Worm (Caenorhabditis elegans) whole organism, L3 larva: ENCODE data around the gene T25D10.1.
A peak's percentile ranks its signal among the peaks of the same experiment; 100 is the strongest.

Source experiments
- ceh-16 ChIP-seq: sonication (generic microtip); optimal IDR thresholded peaks from 2 replicates; lab custom pipeline; 2017; ENCODE audit warnings: missing biosample characterization, missing genetic modification characterization
- ceh-28 ChIP-seq: fragments of 150-350 bp; optimal IDR thresholded peaks from 2 replicates; lab custom pipeline; 2014; ENCODE audit warnings: missing biosample characterization, missing genetic modification reagents, missing genetic modification characterization
- egl-27 ChIP-seq: sonication (generic microtip); optimal IDR thresholded peaks from 4 replicates; lab custom pipeline; 2017; ENCODE audit warnings: missing biosample characterization, missing genetic modification reagents, missing genetic modification characterization
- elt-2 ChIP-seq: sonication (generic microtip); optimal IDR thresholded peaks from 2 replicates; lab custom pipeline; 2016; ENCODE audit warnings: missing genetic modification reagents, mild to moderate bottlenecking, missing genetic modification characterization, missing compliant biosample characterization
- lsy-12 ChIP-seq: sonication (generic microtip); optimal IDR thresholded peaks from 2 replicates; lab custom pipeline; 2016; ENCODE audit warnings: mild to moderate bottlenecking, missing genetic modification characterization, missing compliant biosample characterization
- mdl-1 ChIP-seq: fragments of 150-350 bp; optimal IDR thresholded peaks from 2 replicates; lab custom pipeline; 2014; ENCODE audit warnings: missing biosample characterization, missing genetic modification characterization
- nhr-11 ChIP-seq: fragments of 150-350 bp; optimal IDR thresholded peaks from 2 replicates; lab custom pipeline; 2014; ENCODE audit warnings: missing biosample characterization, missing genetic modification characterization
- nhr-23 ChIP-seq: fragments of 150-350 bp; optimal IDR thresholded peaks from 2 replicates; lab custom pipeline; 2014; ENCODE audit warnings: missing biosample characterization, missing genetic modification reagents, missing genetic modification characterization
- nhr-28 ChIP-seq: fragments of 150-350 bp; optimal IDR thresholded peaks from 2 replicates; lab custom pipeline; 2014; ENCODE audit warnings: missing biosample characterization, missing genetic modification characterization
- pqm-1 ChIP-seq: fragments of 150-350 bp; optimal IDR thresholded peaks from 2 replicates; lab custom pipeline; 2017; ENCODE audit warnings: missing biosample characterization, missing genetic modification characterization, inconsistent platforms
- skn-1 ChIP-seq: fragments of 150-350 bp; optimal IDR thresholded peaks from 2 replicates; lab custom pipeline; 2014; ENCODE audit warnings: missing biosample characterization, missing genetic modification characterization
- zag-1 ChIP-seq: fragments of 150-350 bp; optimal IDR thresholded peaks from 2 replicates; lab custom pipeline; 2014; ENCODE audit warnings: missing biosample characterization, missing genetic modification characterization
- ztf-4 ChIP-seq: fragments of 150-350 bp; optimal IDR thresholded peaks from 2 replicates; lab custom pipeline; 2014; ENCODE audit warnings: missing biosample characterization, missing genetic modification characterization

DNA sequence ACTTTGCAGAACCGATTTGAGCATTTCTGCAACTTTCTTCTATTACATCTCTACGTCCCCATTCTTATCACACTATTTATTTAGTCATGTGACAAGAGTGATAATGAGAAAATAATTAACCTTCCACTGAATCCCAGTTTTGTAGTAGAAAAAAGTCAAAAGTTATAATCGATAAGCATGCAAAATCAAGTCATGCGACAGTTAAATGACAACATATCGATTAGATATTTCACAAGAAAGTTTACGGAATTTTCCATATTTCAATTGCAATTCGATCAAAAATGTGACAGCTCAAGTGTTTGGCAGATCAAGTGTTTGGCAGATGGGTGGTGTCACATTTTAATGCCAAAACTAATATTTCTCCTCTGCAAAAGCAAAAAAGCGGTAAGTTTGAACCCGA lies 28.6 kb upstream of the T25D10.1 start:
- TF ChIP-seq ceh-16 (no peak), mdl-1 (no peak), ztf-4 (tag; lab: Kevin White, UChicago) (no peak), lsy-12 (no peak), ceh-28 (tag; lab: Kevin White, UChicago) (peak; percentile 19), elt-2 (tag; lab: Kevin White, UChicago) (peak; percentile 71), skn-1 (tag; lab: Kevin White, UChicago) (no peak), zag-1 (tag; lab: Kevin White, UChicago) (no peak), nhr-11 (tag; lab: Kevin White, UChicago) (no peak), egl-27 (tag; lab: Kevin White, UChicago) (no peak), pqm-1 (tag; lab: Kevin White, UChicago) (peak; percentile 35), nhr-28 (no peak), nhr-23 (no peak)
